Fruit fly (Drosophila melanogaster): ENCODE data around the gene CG32485.

Gene CG32485

dm6 chr3L:3081146-3081872, 31.2 kb downstream of the CG32485 start (continued):
- TF ChIP-seq D19B (GFP tag; optimal IDR thresholded peaks at IDR 0.05) (peak; percentile 95), CG3847 (GFP tag; IDR thresholded peaks at IDR 0.05) (peak; percentile 99), chn (GFP tag; optimal IDR thresholded peaks at IDR 0.05) (peak; percentile 98), bowl (GFP tag; IDR thresholded peaks at IDR 0.05) (peak; percentile 97), CG1024 (GFP tag; IDR thresholded peaks at IDR 0.05) (peak; percentile 95), tgo (GFP tag; IDR thresholded peaks at IDR 0.05) (peak; percentile 98), CG4404 (GFP tag; IDR thresholded peaks at IDR 0.05) (peak; percentile 95), pnt (GFP tag; optimal IDR thresholded peaks at IDR 0.05) (peak; percentile 91), gcm2 (GFP tag; optimal IDR thresholded peaks at IDR 0.05) (peak; percentile 97), vfl (GFP tag; optimal IDR thresholded peaks at IDR 0.05) (peak; percentile 98), ATbp (GFP tag; optimal IDR thresholded peaks at IDR 0.05) (peak; percentile 99), Scr (GFP tag; IDR thresholded peaks at IDR 0.05; ENCODE audit: partially characterized antibody) (peak; percentile 68), p53 (GFP tag; optimal IDR thresholded peaks at IDR 0.05) (peak; percentile 90), CG31224 (GFP tag; IDR thresholded peaks at IDR 0.05) (peak; percentile 95), dmrt11E (tag; optimal IDR thresholded peaks at IDR 0.05) (peak; percentile 97), Gsc (GFP tag; IDR thresholded peaks at IDR 0.05) (no peak), ab (GFP tag; optimal IDR thresholded peaks at IDR 0.05) (peak; percentile 86), pb (GFP tag; optimal IDR thresholded peaks at IDR 0.05) (peak; percentile 91), chinmo (GFP tag; IDR thresholded peaks at IDR 0.05; ENCODE audit: partially characterized antibody) (peak; percentile 85; the same call in 2 of the 4 replicates), gt (GFP tag; IDR thresholded peaks at IDR 0.05) (peak; percentile 94), ftz-f1 (GFP tag; optimal IDR thresholded peaks at IDR 0.05) (peak; percentile 94), Adf1 (GFP tag; IDR thresholded peaks at IDR 0.05) (peak; percentile 98), zfh2 (GFP tag; optimal IDR thresholded peaks at IDR 0.05) (peak; percentile 97), Med (GFP tag) (peak; percentile 100), br (optimal IDR thresholded peaks at IDR 0.05) (no peak), sens (GFP tag) (peak; percentile 100), dpn (GFP tag; optimal IDR thresholded peaks at IDR 0.05) (peak; percentile 97 to 99), phol (tag; optimal IDR thresholded peaks at IDR 0.05) (peak; percentile 96), Sox102F (GFP tag; optimal IDR thresholded peaks at IDR 0.05) (peak; percentile 99), bigmax (GFP tag; optimal IDR thresholded peaks at IDR 0.05) (peak; percentile 78), MBD-R2 (GFP tag; IDR thresholded peaks at IDR 0.05) (peak; percentile 99), CG11398 (GFP tag; optimal IDR thresholded peaks at IDR 0.05) (peak; percentile 91), CG10274 (GFP tag; optimal IDR thresholded peaks at IDR 0.05) (peak; percentile 93), grau (tag; optimal IDR thresholded peaks at IDR 0.05) (peak; percentile 96), az2 (GFP tag; optimal IDR thresholded peaks at IDR 0.05) (peak; percentile 99), gro (GFP tag; optimal IDR thresholded peaks at IDR 0.05) (peak; percentile 97), CG14014 (GFP tag; IDR thresholded peaks at IDR 0.05) (peak; percentile 99), CG12071 (GFP tag; optimal IDR thresholded peaks at IDR 0.05) (peak; percentile 99), pita (GFP tag; optimal IDR thresholded peaks at IDR 0.05) (no peak), Oaz (GFP tag; IDR thresholded peaks at IDR 0.05) (peak; percentile 98), B-H2 (GFP tag; optimal IDR thresholded peaks at IDR 0.05) (peak; percentile 98), CG13296 (GFP tag; optimal IDR thresholded peaks at IDR 0.05) (peak; percentile 99), CG13624 (GFP tag; optimal IDR thresholded peaks at IDR 0.05) (peak; percentile 97), sim (GFP tag; IDR thresholded peaks at IDR 0.05) (peak; percentile 98), Kr (GFP tag; optimal IDR thresholded peaks at IDR 0.05) (no peak), CG6854 (GFP tag; optimal IDR thresholded peaks at IDR 0.05) (peak; percentile 99), tna (GFP tag; IDR thresholded peaks at IDR 0.05; ENCODE audit: partially characterized antibody) (peak; percentile 85), CG13287 (GFP tag; IDR thresholded peaks at IDR 0.05; ENCODE audit: partially characterized antibody) (peak; percentile 85), CG15514 (GFP tag; optimal IDR thresholded peaks at IDR 0.05) (peak; percentile 95), CG16863 (GFP tag; optimal IDR thresholded peaks at IDR 0.05) (peak; percentile 96)

All from whole organism, embryonic.